Worm (Caenorhabditis elegans) whole organism, L1 larva: Measurements from ENCODE around the gene egas-3.

ENCODE experiments used
- C16A3.4 ChIP-seq: fragments of 150-350 bp; optimal IDR thresholded peaks from 2 replicates; lab custom pipeline; 2014; ENCODE audit warnings: missing biosample characterization, missing genetic modification characterization
- ceh-90 ChIP-seq: sonication (generic microtip); optimal IDR thresholded peaks from 2 replicates; lab custom pipeline; 2016; ENCODE audit warnings: missing genetic modification characterization, missing compliant biosample characterization
- ces-1 ChIP-seq: fragments of 150-350 bp; optimal IDR thresholded peaks from 2 replicates; lab custom pipeline; 2014; ENCODE audit warnings: missing biosample characterization, missing genetic modification reagents, missing genetic modification characterization
- lin-13 ChIP-seq: fragments of 150-350 bp; optimal IDR thresholded peaks from 2 replicates; lab custom pipeline; 2014; ENCODE audit warnings: missing biosample characterization, missing genetic modification reagents, missing genetic modification characterization
- lin-14 ChIP-seq: fragments of 200-800 bp; sonication (Bioruptor generic); optimal IDR thresholded peaks from 2 replicates; lab custom pipeline; 2018; ENCODE audit warnings: mild to moderate bottlenecking, missing genetic modification characterization, moderate library complexity, missing compliant biosample characterization
- nhr-20 ChIP-seq: sonication (generic microtip); optimal IDR thresholded peaks from 2 replicates; lab custom pipeline; 2016; ENCODE audit warnings: mild to moderate bottlenecking, missing genetic modification characterization, missing compliant biosample characterization
- nhr-28 ChIP-seq: fragments of 150-350 bp; optimal IDR thresholded peaks from 2 replicates; lab custom pipeline; 2014; ENCODE audit warnings: missing biosample characterization, missing genetic modification characterization
- pqm-1 ChIP-seq: sonication (generic microtip); optimal IDR thresholded peaks from 3 replicates; lab custom pipeline; 2017; ENCODE audit warnings: missing biosample characterization, missing genetic modification characterization
- snpc-4 ChIP-seq: fragments of 150-350 bp; optimal IDR thresholded peaks from 2 replicates; lab custom pipeline; 2014; ENCODE audit warnings: missing biosample characterization, missing genetic modification characterization

DNA sequence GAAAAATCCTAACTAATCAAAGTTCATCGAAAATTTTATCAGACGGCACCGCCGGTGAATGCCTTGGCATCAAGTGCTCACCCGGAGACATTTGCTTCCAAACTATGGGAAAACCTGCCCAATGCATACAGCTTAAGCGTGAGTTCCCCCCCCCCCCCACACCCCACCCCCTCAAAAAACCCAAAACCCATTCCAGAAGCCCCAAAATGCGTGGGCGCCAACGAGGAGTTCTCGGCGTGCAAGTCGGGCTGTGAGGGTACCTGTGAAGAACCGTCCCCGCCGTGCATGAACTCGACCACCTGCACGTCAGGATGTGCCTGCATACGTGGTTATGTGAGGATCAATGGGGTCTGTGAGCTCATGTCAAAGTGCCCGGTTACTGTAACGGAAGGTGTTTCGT, 38.2 kb upstream of the egas-3 start:
- TF ChIP-seq C16A3.4 (tag; lab: Kevin White, UChicago) = no peak
- TF ChIP-seq nhr-20 (tag; lab: Kevin White, UChicago) = no peak
- no peak for TF ChIP-seq nhr-28 (tag; lab: Kevin White, UChicago)
- no peak for TF ChIP-seq pqm-1 (tag; lab: Kevin White, UChicago)
- TF ChIP-seq snpc-4 (tag; lab: Kevin White, UChicago) = no peak
- no peak for TF ChIP-seq ces-1 (GFP tag; lab: Kevin White, UChicago)
- no peak for TF ChIP-seq ceh-90 (tag; lab: Kevin White, UChicago)
- TF ChIP-seq lin-13 (GFP tag; lab: Kevin White, UChicago) = no peak
- TF ChIP-seq lin-14 = no peak
